Fruit fly (Drosophila melanogaster) whole organism, embryonic: Measurements from ENCODE around the gene CG16957.

Source experiments
- B-H1 ChIP-seq: fragments of 200-800 bp; sonication (Bioruptor generic); IDR thresholded peaks from 3 replicates; pipeline ENCODE4 v1.3.6; 2022; ENCODE audit warnings: missing biosample characterization, missing genetic modification characterization
- CG11398 ChIP-seq: fragments of 200-800 bp; sonication (Bioruptor generic); optimal IDR thresholded peaks from 2 replicates; lab custom pipeline; 2016; ENCODE audit warnings: missing biosample characterization, missing genetic modification characterization
- CG11504 ChIP-seq: fragments of 200-800 bp; sonication (Bioruptor generic); optimal IDR thresholded peaks from 3 replicates; lab custom pipeline; 2019; ENCODE audit warnings: missing biosample characterization, mild to moderate bottlenecking, missing genetic modification characterization, moderate library complexity
- CG12236 ChIP-seq: fragments of 200-800 bp; sonication (Bioruptor generic); optimal IDR thresholded peaks from 2 replicates; lab custom pipeline; 2016; ENCODE audit warnings: missing biosample characterization, missing genetic modification characterization
- CG13296 ChIP-seq: fragments of 200-800 bp; sonication (Bioruptor generic); optimal IDR thresholded peaks from 3 replicates; lab custom pipeline; 2018; ENCODE audit warnings: missing biosample characterization, mild to moderate bottlenecking, missing genetic modification characterization
- CG13624 ChIP-seq: fragments of 200-800 bp; sonication (Bioruptor generic); optimal IDR thresholded peaks from 2 replicates; lab custom pipeline; 2016; ENCODE audit warnings: missing biosample characterization, missing genetic modification characterization
- CG13894 ChIP-seq: fragments of 200-800 bp; sonication (Bioruptor generic); optimal IDR thresholded peaks from 3 replicates; lab custom pipeline; 2018; ENCODE audit warnings: missing biosample characterization, mild to moderate bottlenecking, missing genetic modification characterization, moderate library complexity
- CG1647 ChIP-seq: fragments of 200-800 bp; sonication (Bioruptor generic); optimal IDR thresholded peaks from 3 replicates; lab custom pipeline; 2016; ENCODE audit warnings: missing biosample characterization, missing genetic modification characterization
- CG18011 ChIP-seq: fragments of 200-800 bp; sonication (Bioruptor generic); optimal IDR thresholded peaks from 2 replicates; lab custom pipeline; 2017; ENCODE audit warnings: missing biosample characterization, missing genetic modification characterization, mild to moderate bottlenecking, moderate library complexity, missing genotype
- CG2202 ChIP-seq: fragments of 200-800 bp; sonication (Bioruptor generic); optimal IDR thresholded peaks from 2 replicates; lab custom pipeline; 2018; ENCODE audit warnings: missing biosample characterization, mild to moderate bottlenecking, missing genetic modification characterization
- CG2712 ChIP-seq: fragments of 200-800 bp; optimal IDR thresholded peaks from 3 replicates; lab custom pipeline; 2019; ENCODE audit warnings: missing biosample characterization, mild to moderate bottlenecking, missing genetic modification characterization, moderate library complexity
- CG2875 ChIP-seq: fragments of 200-800 bp; sonication (Bioruptor generic); optimal IDR thresholded peaks from 2 replicates; lab custom pipeline; 2017; ENCODE audit warnings: missing biosample characterization, mild to moderate bottlenecking, missing genetic modification characterization, missing genetic modification reagents
- CG30431 ChIP-seq: fragments of 200-800 bp; sonication (Bioruptor generic); optimal IDR thresholded peaks from 2 replicates; lab custom pipeline; 2017; ENCODE audit warnings: missing biosample characterization, missing genetic modification characterization
- CG32532 ChIP-seq: fragments of 200-800 bp; sonication (Bioruptor generic); IDR thresholded peaks from 2 replicates; pipeline ENCODE4 v1.3.6; 2022; ENCODE audit warnings: missing biosample characterization, missing genetic modification characterization
- CG3847 ChIP-seq: fragments of 200-800 bp; sonication (Bioruptor generic); IDR thresholded peaks from 2 replicates; pipeline ENCODE4 v1.3.6; 2022; ENCODE audit warnings: missing biosample characterization, missing genetic modification characterization
- CG7963 ChIP-seq: fragments of 200-800 bp; sonication (Bioruptor generic); IDR thresholded peaks from 3 replicates; pipeline ENCODE4 v1.3.6; 2022; ENCODE audit warnings: missing biosample characterization, missing genetic modification characterization; ENCODE audit not compliant: partially characterized antibody
- CG8388 ChIP-seq: fragments of 200-800 bp; sonication (Bioruptor generic); optimal IDR thresholded peaks from 2 replicates; lab custom pipeline; 2019; ENCODE audit warnings: missing biosample characterization, mild to moderate bottlenecking, missing genetic modification characterization, moderate library complexity
- CG9876 ChIP-seq: fragments of 200-800 bp; sonication (Bioruptor generic); optimal IDR thresholded peaks from 2 replicates; lab custom pipeline; 2016; ENCODE audit warnings: missing biosample characterization, missing genetic modification characterization
- D19B ChIP-seq: fragments of 200-800 bp; sonication (Bioruptor generic); optimal IDR thresholded peaks from 2 replicates; lab custom pipeline; 2017; ENCODE audit warnings: missing biosample characterization, mild to moderate bottlenecking, missing genetic modification characterization
- Dbx ChIP-seq: fragments of 200-800 bp; sonication (Bioruptor generic); IDR thresholded peaks from 3 replicates; pipeline ENCODE4 v1.3.6; 2022; ENCODE audit warnings: missing biosample characterization, missing genetic modification characterization
- Dll ChIP-seq: fragments of 200-800 bp; sonication (Bioruptor generic); IDR thresholded peaks from 4 replicates; pipeline ENCODE4 v1.3.6; 2022; ENCODE audit warnings: missing biosample characterization, missing genetic modification characterization; ENCODE audit not compliant: partially characterized antibody
- Doc2 ChIP-seq: fragments of 200-800 bp; sonication (Bioruptor generic); IDR thresholded peaks from 2 replicates; pipeline ENCODE4 v1.3.6; 2022; ENCODE audit warnings: missing biosample characterization, missing genetic modification characterization
- Fer1 ChIP-seq: fragments of 200-800 bp; sonication (Bioruptor generic); optimal IDR thresholded peaks from 2 replicates; lab custom pipeline; 2017; ENCODE audit warnings: missing biosample characterization, mild to moderate bottlenecking, missing genetic modification characterization
- GATAe ChIP-seq: fragments of 200-800 bp; sonication (Bioruptor generic); conservative IDR thresholded peaks from 2 replicates; pipeline ENCODE4 v1.3.6; 2022; ENCODE audit warnings: missing biosample characterization, missing genetic modification characterization
- HLHmδ ChIP-seq: fragments of 200-800 bp; sonication (Bioruptor generic); optimal IDR thresholded peaks from 2 replicates; lab custom pipeline; 2018; ENCODE audit warnings: missing biosample characterization, mild to moderate bottlenecking, missing genetic modification characterization, moderate library complexity
- Nf-YB ChIP-seq: fragments of 200-800 bp; sonication (Bioruptor generic); optimal IDR thresholded peaks from 3 replicates; lab custom pipeline; 2019; ENCODE audit warnings: missing biosample characterization, mild to moderate bottlenecking, missing genetic modification characterization, moderate library complexity
- Pdp1 ChIP-seq, 2 experiments: fragments of 200-800 bp; sonication (Bioruptor generic); optimal IDR thresholded peaks; 3 replicates each; lab custom pipeline; 2016; ENCODE audit warnings: missing biosample characterization in 2 of 2, missing genetic modification characterization in 2 of 2, mild to moderate bottlenecking in 1 of 2, moderate library complexity in 1 of 2
- Taf1 ChIP-seq: fragments of 200-800 bp; sonication (Bioruptor generic); IDR thresholded peaks from 2 replicates; pipeline ENCODE4 v1.3.6; 2022; ENCODE audit warnings: missing biosample characterization, missing genetic modification characterization
- bigmax ChIP-seq: fragments of 200-800 bp; sonication (Bioruptor generic); optimal IDR thresholded peaks from 2 replicates; lab custom pipeline; 2018; ENCODE audit warnings: missing biosample characterization, mild to moderate bottlenecking, missing genetic modification characterization
- br ChIP-seq: fragments of >200 bp; optimal IDR thresholded peaks from 2 replicates; lab custom pipeline; 2017
- cad ChIP-seq: fragments of >200 bp; optimal IDR thresholded peaks from 2 replicates; lab custom pipeline; 2017; ENCODE audit warnings: missing biosample characterization, missing genetic modification characterization
- emc ChIP-seq: fragments of 200-800 bp; sonication (Bioruptor generic); optimal IDR thresholded peaks from 2 replicates; lab custom pipeline; 2016; ENCODE audit warnings: missing biosample characterization, missing genetic modification characterization
- eyg ChIP-seq: fragments of 200-800 bp; sonication (Bioruptor generic); optimal IDR thresholded peaks from 3 replicates; lab custom pipeline; 2016; ENCODE audit warnings: missing biosample characterization, missing genetic modification characterization
- gfzf ChIP-seq: fragments of 200-800 bp; sonication (Bioruptor generic); optimal IDR thresholded peaks from 2 replicates; lab custom pipeline; 2016; ENCODE audit warnings: missing biosample characterization, mild to moderate bottlenecking, missing genetic modification characterization, moderate library complexity
- inv ChIP-seq: fragments of 200-800 bp; sonication (Bioruptor generic); IDR thresholded peaks from 2 replicates; pipeline ENCODE4 v1.3.6; 2022; ENCODE audit warnings: missing biosample characterization, missing genetic modification characterization; ENCODE audit not compliant: partially characterized antibody
- jigr1 ChIP-seq: fragments of 200-800 bp; sonication (Bioruptor generic); IDR thresholded peaks from 3 replicates; pipeline ENCODE4 v1.3.6; 2022; ENCODE audit warnings: missing biosample characterization, missing genetic modification characterization
- klu ChIP-seq: fragments of 200-800 bp; sonication (Bioruptor generic); IDR thresholded peaks from 2 replicates; pipeline ENCODE4 v1.3.6; 2022; ENCODE audit warnings: missing biosample characterization, missing genetic modification characterization
- lola ChIP-seq, 3 experiments: fragments of >200 bp in 2 of 3; fragments of 200-800 bp in 1 of 3; sonication (Bioruptor generic) in 1 of 3; optimal IDR thresholded peaks; 2 replicates each; lab custom pipeline; 2017 to 2019; ENCODE audit warnings: missing biosample characterization in 3 of 3, missing genetic modification characterization in 3 of 3, mild to moderate bottlenecking in 1 of 3, moderate library complexity in 1 of 3
- p53 ChIP-seq: fragments of 200-800 bp; sonication (Bioruptor generic); optimal IDR thresholded peaks from 2 replicates; lab custom pipeline; 2016; ENCODE audit warnings: missing biosample characterization, missing genetic modification characterization
- pan ChIP-seq, 4 experiments: fragments of >200 bp in 3 of 4; fragments of 200-800 bp in 1 of 4; sonication (Bioruptor generic) in 1 of 4; optimal IDR thresholded peaks in 3 of 4; IDR thresholded peaks in 1 of 4; 2 replicates each; pipeline versions ENCODE4 v1.3.6 to Lab custom; 2017 to 2022; ENCODE audit warnings: missing biosample characterization in 2 of 4, missing genetic modification characterization in 2 of 4, mixed read lengths in 1 of 4
- rib ChIP-seq: fragments of 200-800 bp; sonication (Bioruptor generic); IDR thresholded peaks from 2 replicates; pipeline ENCODE4 v1.3.6; 2022; ENCODE audit warnings: missing biosample characterization, missing genetic modification characterization
- row ChIP-seq: fragments of 200-800 bp; sonication (Bioruptor generic); IDR thresholded peaks from 3 replicates; pipeline ENCODE4 v1.3.6; 2022; ENCODE audit warnings: missing biosample characterization, missing genetic modification characterization
- salm ChIP-seq: fragments of 200-800 bp; sonication (Bioruptor generic); optimal IDR thresholded peaks from 2 replicates; lab custom pipeline; 2018; ENCODE audit warnings: missing biosample characterization, mild to moderate bottlenecking, missing genetic modification characterization
- sd ChIP-seq: fragments of 200-800 bp; sonication (Bioruptor generic); optimal IDR thresholded peaks from 3 replicates; lab custom pipeline; 2018; ENCODE audit warnings: missing biosample characterization, mild to moderate bottlenecking, missing genetic modification characterization, moderate library complexity
- sug ChIP-seq: fragments of 200-800 bp; optimal IDR thresholded peaks from 2 replicates; lab custom pipeline; 2019; ENCODE audit warnings: missing biosample characterization, mild to moderate bottlenecking, missing genetic modification characterization, moderate library complexity
- toy ChIP-seq: fragments of 200-800 bp; sonication (Bioruptor generic); IDR thresholded peaks from 2 replicates; pipeline ENCODE4 v1.3.6; 2022; ENCODE audit warnings: missing biosample characterization, missing genetic modification characterization
- unc-4 ChIP-seq: fragments of 200-800 bp; sonication (Bioruptor generic); IDR thresholded peaks from 2 replicates; pipeline ENCODE4 v1.3.6; 2022; ENCODE audit warnings: missing biosample characterization, missing genetic modification characterization; ENCODE audit not compliant: partially characterized antibody
- vvl ChIP-seq: fragments of 200-800 bp; sonication (Bioruptor generic); IDR thresholded peaks from 2 replicates; pipeline ENCODE4 v1.3.6; 2022; ENCODE audit warnings: missing biosample characterization, missing genetic modification characterization
- wor ChIP-seq: fragments of 200-800 bp; sonication (Bioruptor generic); IDR thresholded peaks from 2 replicates; pipeline ENCODE4 v1.3.6; 2022; ENCODE audit warnings: missing biosample characterization, missing genetic modification characterization
- z ChIP-seq: fragments of 200-800 bp; sonication (Bioruptor generic); IDR thresholded peaks from 3 replicates; pipeline ENCODE4 v1.3.6; 2022; ENCODE audit warnings: missing biosample characterization, missing genetic modification characterization

Gene CG16957

DNA sequence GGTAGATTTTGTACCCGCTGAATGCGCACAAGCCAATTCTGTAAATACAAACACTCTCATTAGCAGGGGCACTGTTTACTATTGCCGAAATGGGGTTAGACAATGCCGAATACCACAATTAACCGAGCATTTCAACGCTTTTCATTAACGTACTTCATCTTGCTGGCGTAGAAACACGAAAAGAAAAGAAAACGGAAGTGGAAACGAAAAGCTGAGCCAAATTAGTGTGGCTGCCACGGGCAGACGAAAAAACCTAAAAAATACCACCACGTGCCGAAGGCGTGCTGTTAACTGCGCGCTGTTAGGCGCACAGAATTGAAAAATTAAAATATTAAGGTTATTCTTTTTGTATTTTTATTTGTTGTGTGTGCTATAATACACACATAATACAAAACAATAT is 1.1 kb downstream of the CG16957 start, which contains the start of gene RpL24 (continued):
- peak; percentile 92 for TF ChIP-seq CG13624 (GFP tag; lab: Kevin White, UChicago)
- peak; percentile 80 to 87 for TF ChIP-seq Pdp1 (GFP tag; optimal IDR thresholded peaks at IDR 0.05; lab: Kevin White, UChicago)
- peak; percentile 68 for TF ChIP-seq row (GFP tag; lab: Robert Waterston, UW)
- peak; percentile 85 for TF ChIP-seq CG13894 (tag; lab: Kevin White, UChicago)
- TF ChIP-seq wor (GFP tag; lab: Robert Waterston, UW): peak; percentile 18; the same call in 1 of the 2 replicates
- TF ChIP-seq CG12236 (GFP tag; lab: Kevin White, UChicago): peak; percentile 92
- peak; percentile 92 for TF ChIP-seq CG2875 (GFP tag; lab: Kevin White, UChicago)
- TF ChIP-seq br (lab: Kevin White, UChicago): no peak
- TF ChIP-seq z (GFP tag; lab: Robert Waterston, UW): peak; percentile 71
- peak; percentile 96 for TF ChIP-seq vvl (GFP tag; lab: Robert Waterston, UW)
- no peak for TF ChIP-seq Doc2 (GFP tag; lab: Robert Waterston, UW)
- TF ChIP-seq CG11398 (GFP tag; lab: Kevin White, UChicago): peak; percentile 93
- peak; percentile 80 for TF ChIP-seq D19B (GFP tag; lab: Kevin White, UChicago)
- TF ChIP-seq CG7963 (GFP tag; lab: Robert Waterston, UW): no peak
- TF ChIP-seq p53 (GFP tag; lab: Kevin White, UChicago): peak; percentile 88
- peak; percentile 84 for TF ChIP-seq salm
- no peak for TF ChIP-seq inv
- TF ChIP-seq CG9876 (GFP tag; lab: Kevin White, UChicago): peak; percentile 88
- peak; percentile 94 for TF ChIP-seq CG32532 (GFP tag; lab: Robert Waterston, UW)
- TF ChIP-seq Dll (GFP tag; lab: Robert Waterston, UW): no peak
- peak; percentile 82 for TF ChIP-seq CG11504
- peak; percentile 77 for TF ChIP-seq CG1647 (GFP tag; lab: Kevin White, UChicago)
- TF ChIP-seq unc-4: no peak
- peak; percentile 72 for TF ChIP-seq CG30431 (GFP tag; lab: Kevin White, UChicago)
- peak; percentile 77 for TF ChIP-seq bigmax (GFP tag; lab: Kevin White, UChicago)
- peak; percentile 95 for TF ChIP-seq CG13296
- no peak for TF ChIP-seq sd (tag; lab: Kevin White, UChicago)
- peak; percentile 77 for TF ChIP-seq Nf-YB (GFP tag; lab: Kevin White, UChicago)
- TF ChIP-seq rib (GFP tag; lab: Robert Waterston, UW): peak; percentile 84
- peak; percentile 53; the same call in 1 of the 3 replicates for TF ChIP-seq B-H1
- TF ChIP-seq cad: no peak
- TF ChIP-seq Dbx (GFP tag; lab: Robert Waterston, UW): peak; percentile 89
- no peak for TF ChIP-seq pan (optimal IDR thresholded peaks at IDR 0.05; lab: Kevin White, UChicago)
- TF ChIP-seq pan (GFP tag; optimal IDR thresholded peaks at IDR 0.05 in 1 of 2, IDR thresholded peaks at IDR 0.05 in 1 of 2): peak in 1 of 2 experiments; percentile 88
- peak; percentile 87 for TF ChIP-seq CG8388
- peak; percentile 88 for TF ChIP-seq gfzf (GFP tag; lab: Kevin White, UChicago)
- TF ChIP-seq Fer1 (GFP tag; lab: Kevin White, UChicago): peak; percentile 97
- peak; percentile 88 for TF ChIP-seq eyg (GFP tag; lab: Kevin White, UChicago)
- peak; percentile 53; the same call in 1 of the 2 replicates for TF ChIP-seq Taf1 (GFP tag; lab: Robert Waterston, UW)
- TF ChIP-seq CG2712 (tag; lab: Kevin White, UChicago): peak; percentile 85
- peak; percentile 87 for TF ChIP-seq CG3847 (GFP tag; lab: Robert Waterston, UW)
- TF ChIP-seq toy: peak; percentile 71; the same call in 1 of the 2 replicates
- peak in 1 of 3 experiments; percentile 56 for TF ChIP-seq lola (GFP tag; optimal IDR thresholded peaks at IDR 0.05; lab: Kevin White, UChicago)
- TF ChIP-seq klu (GFP tag; lab: Robert Waterston, UW): peak; percentile 22; the same call in 1 of the 2 replicates
- TF ChIP-seq emc: peak; percentile 82
- peak; percentile 89 for TF ChIP-seq CG2202 (tag; lab: Kevin White, UChicago)
- peak; percentile 94 for TF ChIP-seq HLHmδ (GFP tag; lab: Kevin White, UChicago)
- peak; percentile 60; the same call in 1 of the 2 replicates for TF ChIP-seq GATAe (GFP tag; lab: Robert Waterston, UW)
- peak; percentile 87 for TF ChIP-seq sug (tag; lab: Kevin White, UChicago)
- TF ChIP-seq jigr1 (GFP tag; lab: Robert Waterston, UW): no peak
- TF ChIP-seq CG18011 (GFP tag; lab: Kevin White, UChicago): peak; percentile 83
